Worm (Caenorhabditis elegans): ENCODE data around the gene C49H3.16.

Gene C49H3.16

ce11 chrIV:7909455-7910141 is 10.6 kb upstream of the C49H3.16 start:
- TF ChIP-seq tbx-2 (tag; optimal IDR thresholded peaks at IDR 0.05) = peak; percentile 3
- TF ChIP-seq unc-42 (tag; optimal IDR thresholded peaks at IDR 0.05) = peak; percentile 36
- TF ChIP-seq hlh-15 (tag; optimal IDR thresholded peaks at IDR 0.05) = no peak
- peak; percentile 9 for TF ChIP-seq nfya-1 (tag; optimal IDR thresholded peaks at IDR 0.05)
- TF ChIP-seq ceh-34 (tag; optimal IDR thresholded peaks at IDR 0.05) = peak; percentile 42
- TF ChIP-seq ceh-48 (tag; optimal IDR thresholded peaks at IDR 0.05) = peak; percentile 71
- TF ChIP-seq fkh-10 (GFP tag; optimal IDR thresholded peaks at IDR 0.05) = no peak
- peak; percentile 68 for TF ChIP-seq hlh-30 (tag; optimal IDR thresholded peaks at IDR 0.05; ENCODE audit: insufficient read depth)
- no peak for TF ChIP-seq unc-86 (tag; optimal IDR thresholded peaks at IDR 0.05)
- TF ChIP-seq ceh-30 (tag; optimal IDR thresholded peaks at IDR 0.05) = peak; percentile 6
- TF ChIP-seq ceh-18 (tag; optimal IDR thresholded peaks at IDR 0.05) = peak; percentile 16

ce11 chrIV:7910197-7910735 is 10.0 kb upstream of the C49H3.16 start, which contains the start of the genes npp-27 and ntl-4:
Gene npp-27 (minus strand): TSS chrIV:7910247.
Gene ntl-4 (plus strand): TSS chrIV:7910575.
- TF ChIP-seq hlh-13 (GFP tag; optimal IDR thresholded peaks at IDR 0.05) (no peak), K09A11.1 (tag; optimal IDR thresholded peaks at IDR 0.05; ENCODE audit: insufficient read depth) (no peak), ceh-24 (tag; optimal IDR thresholded peaks at IDR 0.05) (no peak), madf-2 (tag; optimal IDR thresholded peaks at IDR 0.05) (no peak), nfya-1 (tag; optimal IDR thresholded peaks at IDR 0.05) (peak; percentile 4), ceh-48 (tag; optimal IDR thresholded peaks at IDR 0.05) (peak; percentile 24)

ce11 chrIV:7914991-7915390 is 5.2 kb upstream of the C49H3.16 start, which contains the start of gene C49H3.4:
Gene C49H3.4 (plus strand): TSS chrIV:7915291.
- TF ChIP-seq pha-4 (tag; optimal IDR thresholded peaks at IDR 0.05) (no peak), unc-86 (tag; optimal IDR thresholded peaks at IDR 0.05) (no peak)

ce11 chrIV:7916907-7917306 is 3.3 kb upstream of the C49H3.16 start:
- no peak for TF ChIP-seq syd-9 (tag; optimal IDR thresholded peaks at IDR 0.05)
- TF ChIP-seq K02D7.2 (tag; optimal IDR thresholded peaks at IDR 0.05) = no peak
- TF ChIP-seq nfya-1 (tag; optimal IDR thresholded peaks at IDR 0.05) = no peak
- TF ChIP-seq ceh-22 (tag; optimal IDR thresholded peaks at IDR 0.05) = no peak
- TF ChIP-seq unc-42 (tag; optimal IDR thresholded peaks at IDR 0.05) = no peak
- TF ChIP-seq ahr-1 (tag; optimal IDR thresholded peaks at IDR 0.05) = no peak

- no peak for TF ChIP-seq ahr-1 (tag; optimal IDR thresholded peaks at IDR 0.05)
- TF ChIP-seq ceh-19 (GFP tag; optimal IDR thresholded peaks at IDR 0.05) = no peak
- TF ChIP-seq elt-2 (tag; optimal IDR thresholded peaks at IDR 0.05) = no peak
- no peak for TF ChIP-seq unc-55 (GFP tag; optimal IDR thresholded peaks at IDR 0.05)
- TF ChIP-seq ceh-48 (tag; optimal IDR thresholded peaks at IDR 0.05) = no peak
These were observed 2.3 kb upstream of the C49H3.16 start for ce11 chrIV:7917881-7918280.

ce11 chrIV:7923982-7924480 is 3.8 kb downstream of the C49H3.16 start, which contains the start of the genes xpo-3 and C49H3.3:
Gene xpo-3 (minus strand): TSS chrIV:7924032.
Gene C49H3.3 (plus strand): TSS chrIV:7924350.
- TF ChIP-seq unc-42 (tag; optimal IDR thresholded peaks at IDR 0.05) (peak; percentile 51), ama-1 (optimal IDR thresholded peaks at IDR 0.05) (no peak), ceh-31 (tag; optimal IDR thresholded peaks at IDR 0.05) (peak; percentile 14), ttx-3 (tag; optimal IDR thresholded peaks at IDR 0.05) (no peak), pat-9 (tag; optimal IDR thresholded peaks at IDR 0.05) (no peak), hlh-30 (tag; optimal IDR thresholded peaks at IDR 0.05; ENCODE audit: insufficient read depth) (peak; percentile 3)

All from whole organism, late embryonic.